Worm (Caenorhabditis elegans): Measurements from ENCODE around the gene pbo-4.

pbo-4 gene

ce11 chrX:10953834-10954233, at the start of gene pbo-4:
TSS of gene pbo-4 (plus strand) at chrX:10954134.
- TF ChIP-seq bed-1 (GFP tag; IDR thresholded peaks at IDR 0.05) (no peak), F57A8.1 (GFP tag; optimal IDR thresholded peaks at IDR 0.05) (no peak), egl-44 (GFP tag; IDR thresholded peaks at IDR 0.05) (no peak), sptf-2 (GFP tag; optimal IDR thresholded peaks at IDR 0.05) (no peak), lin-35 (GFP tag; optimal IDR thresholded peaks at IDR 0.05) (no peak), nfya-1 (tag; optimal IDR thresholded peaks at IDR 0.05; ENCODE audit: borderline replicate concordance, insufficient read depth) (no peak), rcor-1 (GFP tag; IDR thresholded peaks at IDR 0.05) (no peak), bed-2 (GFP tag; IDR thresholded peaks at IDR 0.05) (no peak), F22D6.2 (tag; optimal IDR thresholded peaks at IDR 0.05) (no peak), F39B2.1 (GFP tag; IDR thresholded peaks at IDR 0.05) (no peak), zfh-2 (GFP tag; conservative IDR thresholded peaks at IDR 0.05) (no peak), chd-7 (tag; optimal IDR thresholded peaks at IDR 0.05) (no peak)

ce11 chrX:10907418-10907817, 46.5 kb upstream of the pbo-4 start:
- TF ChIP-seq unc-130 (GFP tag; optimal IDR thresholded peaks at IDR 0.05) (no peak), atf-7 (tag; optimal IDR thresholded peaks at IDR 0.05) (no peak), somi-1 (GFP tag; optimal IDR thresholded peaks at IDR 0.05) (no peak), bed-1 (GFP tag; IDR thresholded peaks at IDR 0.05) (no peak), F57C9.4 (tag; optimal IDR thresholded peaks at IDR 0.05) (no peak), efl-1 (GFP tag; optimal IDR thresholded peaks at IDR 0.05) (no peak)

- TF ChIP-seq ztf-6 (GFP tag; IDR thresholded peaks at IDR 0.05) (no peak), ceh-79 (tag; optimal IDR thresholded peaks at IDR 0.05) (no peak), nhr-27 (tag; optimal IDR thresholded peaks at IDR 0.05) (no peak), Y53G8AR.9 (GFP tag; conservative IDR thresholded peaks at IDR 0.05) (no peak), zim-3 (tag; optimal IDR thresholded peaks at IDR 0.05) (no peak), lin-40 (tag; optimal IDR thresholded peaks at IDR 0.05) (no peak), Y95B8A.8 (GFP tag; IDR thresholded peaks at IDR 0.05) (no peak), pbrm-1 (GFP tag; IDR thresholded peaks at IDR 0.05) (no peak), him-1 (tag; optimal IDR thresholded peaks at IDR 0.05) (no peak), tbx-9 (tag; optimal IDR thresholded peaks at IDR 0.05; ENCODE audit: borderline replicate concordance) (no peak), lin-35 (GFP tag; optimal IDR thresholded peaks at IDR 0.05) (no peak), ztf-26 (tag; optimal IDR thresholded peaks at IDR 0.05) (no peak), sptf-2 (GFP tag; optimal IDR thresholded peaks at IDR 0.05) (no peak), tbp1 (GFP tag; optimal IDR thresholded peaks at IDR 0.05) (no peak), cebp-1 (GFP tag; IDR thresholded peaks at IDR 0.05) (no peak), cebp-1 (tag; optimal IDR thresholded peaks at IDR 0.05) (no peak), F57C9.4 (tag; optimal IDR thresholded peaks at IDR 0.05) (no peak), mel-28 (tag; optimal IDR thresholded peaks at IDR 0.05; ENCODE audit: borderline replicate concordance) (no peak), nhr-90 (tag; optimal IDR thresholded peaks at IDR 0.05) (no peak), snpc-1.3 (tag; optimal IDR thresholded peaks at IDR 0.05; ENCODE audit: insufficient read depth) (no peak), ceh-91 (GFP tag; IDR thresholded peaks at IDR 0.05) (no peak)
These were observed 44.3 kb upstream of the pbo-4 start for ce11 chrX:10909661-10910060.

- TF ChIP-seq rcor-1 (GFP tag; IDR thresholded peaks at IDR 0.05), result no peak
- no peak for TF ChIP-seq pha-4 (tag; optimal IDR thresholded peaks at IDR 0.05)
- TF ChIP-seq ccch-3 (GFP tag; optimal IDR thresholded peaks at IDR 0.05), result no peak
- TF ChIP-seq B0035.1 (tag; optimal IDR thresholded peaks at IDR 0.05), result no peak
- no peak for TF ChIP-seq ceh-58 (GFP tag; IDR thresholded peaks at IDR 0.05)
- TF ChIP-seq F57C9.4 (tag; optimal IDR thresholded peaks at IDR 0.05), result no peak
- TF ChIP-seq aptf-3 (GFP tag; IDR thresholded peaks at IDR 0.05), result no peak
- TF ChIP-seq C17E4.6 (GFP tag; IDR thresholded peaks at IDR 0.05), result no peak
- TF ChIP-seq mes-4 (tag; optimal IDR thresholded peaks at IDR 0.05), result no peak
- no peak for TF ChIP-seq lin-26 (GFP tag; IDR thresholded peaks at IDR 0.05)
- no peak for TF ChIP-seq sea-2 (GFP tag; IDR thresholded peaks at IDR 0.05)
- no peak for TF ChIP-seq bed-2 (GFP tag; IDR thresholded peaks at IDR 0.05)
- TF ChIP-seq dpl-1 (GFP tag; optimal IDR thresholded peaks at IDR 0.05), result no peak
- no peak for TF ChIP-seq mel-28 (tag; optimal IDR thresholded peaks at IDR 0.05; ENCODE audit: borderline replicate concordance)
- TF ChIP-seq atf-7 (tag; optimal IDR thresholded peaks at IDR 0.05), result no peak
- no peak for TF ChIP-seq repo-1 (tag; optimal IDR thresholded peaks at IDR 0.05)
These were observed 43.2 kb upstream of the pbo-4 start, which contains the start of gene F47B10.8 for ce11 chrX:10910716-10911115. TSS of gene F47B10.8 (minus strand) at chrX:10910816.

Measured in whole organism, young adult.